Worm (Caenorhabditis elegans) whole organism, late embryonic: ENCODE results near the gene F08F3.6.
"Not testable (repeated sequence)": the region's sequence is repeated elsewhere in the genome, so short reads cannot be mapped to it uniquely, and the experiment has no call there.

ENCODE experiments used
- C38D4.7 ChIP-seq: fragments of 200-800 bp; sonication (Bioruptor generic); optimal IDR thresholded peaks from 2 replicates; lab custom pipeline; 2018; ENCODE audit warnings: mild to moderate bottlenecking, missing genetic modification characterization, moderate library complexity, missing compliant biosample characterization
- F13H6.1 ChIP-seq: sonication (generic microtip); optimal IDR thresholded peaks from 2 replicates; lab custom pipeline; 2016; ENCODE audit warnings: missing genetic modification characterization, missing compliant biosample characterization
- T23F11.4 ChIP-seq: fragments of 200-800 bp; sonication (Bioruptor generic); optimal IDR thresholded peaks from 2 replicates; lab custom pipeline; 2018; ENCODE audit warnings: mild to moderate bottlenecking, missing genetic modification characterization, missing compliant biosample characterization
- Y22D7AL.16 ChIP-seq: sonication (generic microtip); optimal IDR thresholded peaks from 2 replicates; lab custom pipeline; 2016; ENCODE audit warnings: missing genetic modification characterization, missing compliant biosample characterization
- ceh-14 ChIP-seq: sonication (generic microtip); optimal IDR thresholded peaks from 2 replicates; lab custom pipeline; 2016; ENCODE audit warnings: missing genotype, missing genetic modification characterization, missing compliant biosample characterization
- ceh-19 ChIP-seq: fragments of 200-800 bp; sonication (Bioruptor generic); optimal IDR thresholded peaks from 2 replicates; lab custom pipeline; 2018; ENCODE audit warnings: mild to moderate bottlenecking, missing genetic modification characterization, missing compliant biosample characterization
- ceh-22 ChIP-seq: sonication (generic microtip); optimal IDR thresholded peaks from 2 replicates; lab custom pipeline; 2017; ENCODE audit warnings: missing biosample characterization, missing genetic modification characterization
- ceh-30 ChIP-seq: fragments of 150-350 bp; optimal IDR thresholded peaks from 2 replicates; lab custom pipeline; 2014; ENCODE audit warnings: missing biosample characterization, missing genetic modification characterization
- ceh-31 ChIP-seq: sonication (generic microtip); optimal IDR thresholded peaks from 2 replicates; lab custom pipeline; 2016; ENCODE audit warnings: missing genetic modification characterization, missing compliant biosample characterization
- ceh-45 ChIP-seq: fragments of 200-800 bp; sonication (Bioruptor generic); IDR thresholded peaks from 2 replicates; pipeline ENCODE4 v1.3.6; 2022; ENCODE audit warnings: missing genetic modification reagents, missing genetic modification characterization, missing compliant biosample characterization
- ceh-48 ChIP-seq: sonication (generic microtip); optimal IDR thresholded peaks from 2 replicates; lab custom pipeline; 2016; ENCODE audit warnings: missing genetic modification characterization, inconsistent platforms, missing compliant biosample characterization
- ceh-6 ChIP-seq: fragments of 200-800 bp; sonication (Bioruptor generic); optimal IDR thresholded peaks from 2 replicates; lab custom pipeline; 2018; ENCODE audit warnings: mild to moderate bottlenecking, missing genetic modification characterization, missing compliant biosample characterization
- ceh-9 ChIP-seq: sonication (generic microtip); optimal IDR thresholded peaks from 2 replicates; lab custom pipeline; 2016; ENCODE audit warnings: mild to moderate bottlenecking, missing genetic modification characterization, inconsistent platforms, missing compliant biosample characterization
- che-1 ChIP-seq: sonication (generic microtip); optimal IDR thresholded peaks from 2 replicates; lab custom pipeline; 2016; ENCODE audit warnings: mild to moderate bottlenecking, missing genetic modification characterization, missing compliant biosample characterization
- dmd-4 ChIP-seq: sonication (generic microtip); optimal IDR thresholded peaks from 2 replicates; lab custom pipeline; 2016; ENCODE audit warnings: borderline replicate concordance, missing genetic modification characterization, missing compliant biosample characterization
- elt-2 ChIP-seq: sonication (generic microtip); optimal IDR thresholded peaks from 2 replicates; lab custom pipeline; 2016; ENCODE audit warnings: missing genetic modification reagents, missing genetic modification characterization, missing compliant biosample characterization
- ets-4 ChIP-seq: sonication (generic microtip); optimal IDR thresholded peaks from 2 replicates; lab custom pipeline; 2016; ENCODE audit warnings: missing genetic modification characterization, missing compliant biosample characterization
- fax-1 ChIP-seq: sonication (generic microtip); optimal IDR thresholded peaks from 2 replicates; lab custom pipeline; 2016; ENCODE audit warnings: missing genotype, missing genetic modification characterization, missing compliant biosample characterization
- fkh-10 ChIP-seq: fragments of 150-350 bp; optimal IDR thresholded peaks from 2 replicates; lab custom pipeline; 2014; ENCODE audit warnings: missing biosample characterization, missing genetic modification reagents, missing genetic modification characterization
- fkh-6 ChIP-seq: sonication (generic microtip); optimal IDR thresholded peaks from 2 replicates; lab custom pipeline; 2016; ENCODE audit warnings: missing genetic modification characterization, missing compliant biosample characterization
- gmeb-2 ChIP-seq: sonication (generic microtip); optimal IDR thresholded peaks from 2 replicates; lab custom pipeline; 2016; ENCODE audit warnings: missing genetic modification characterization, inconsistent platforms, missing compliant biosample characterization
- hlh-13 ChIP-seq: fragments of 200-800 bp; sonication (Bioruptor generic); optimal IDR thresholded peaks from 2 replicates; lab custom pipeline; 2018; ENCODE audit warnings: mild to moderate bottlenecking, missing genetic modification characterization, missing compliant biosample characterization
- hlh-15 ChIP-seq: sonication (generic microtip); optimal IDR thresholded peaks from 2 replicates; lab custom pipeline; 2016; ENCODE audit warnings: missing genetic modification characterization, missing compliant biosample characterization
- hlh-8 ChIP-seq: sonication (generic microtip); optimal IDR thresholded peaks from 2 replicates; lab custom pipeline; 2016; ENCODE audit warnings: missing genotype, missing genetic modification characterization, missing compliant biosample characterization
- lim-6 ChIP-seq: sonication (generic microtip); optimal IDR thresholded peaks from 2 replicates; lab custom pipeline; 2016; ENCODE audit warnings: missing genetic modification characterization, missing compliant biosample characterization
- lin-11 ChIP-seq: fragments of 200-800 bp; sonication (Bioruptor generic); optimal IDR thresholded peaks from 2 replicates; lab custom pipeline; 2018; ENCODE audit warnings: mild to moderate bottlenecking, missing genetic modification characterization, missing compliant biosample characterization
- madf-2 ChIP-seq: sonication (generic microtip); optimal IDR thresholded peaks from 2 replicates; lab custom pipeline; 2017; ENCODE audit warnings: missing genetic modification characterization, missing compliant biosample characterization
- npax-4 ChIP-seq: sonication (generic microtip); optimal IDR thresholded peaks from 2 replicates; lab custom pipeline; 2016; ENCODE audit warnings: missing genetic modification characterization, missing compliant biosample characterization
- pat-9 ChIP-seq: fragments of 200-800 bp; sonication (Bioruptor generic); optimal IDR thresholded peaks from 2 replicates; lab custom pipeline; 2018; ENCODE audit warnings: mild to moderate bottlenecking, missing genetic modification characterization, moderate library complexity, missing compliant biosample characterization
- pax-1 ChIP-seq: fragments of 150-350 bp; optimal IDR thresholded peaks from 2 replicates; lab custom pipeline; 2014; ENCODE audit warnings: missing biosample characterization, missing genetic modification characterization
- pha-4 ChIP-seq: fragments of 150-350 bp; optimal IDR thresholded peaks from 2 replicates; lab custom pipeline; 2018; ENCODE audit warnings: missing biosample characterization, missing genetic modification reagents, missing genetic modification characterization
- sdc-2 ChIP-seq: sonication (generic microtip); optimal IDR thresholded peaks from 2 replicates; lab custom pipeline; 2016; ENCODE audit warnings: missing genotype, missing genetic modification characterization, missing compliant biosample characterization
- sox-4 ChIP-seq: sonication (generic microtip); optimal IDR thresholded peaks from 2 replicates; lab custom pipeline; 2017; ENCODE audit warnings: mild to moderate bottlenecking, missing genetic modification characterization, inconsistent platforms, missing compliant biosample characterization
- syd-9 ChIP-seq: sonication (generic microtip); optimal IDR thresholded peaks from 2 replicates; lab custom pipeline; 2016; ENCODE audit warnings: mild to moderate bottlenecking, missing genetic modification characterization, moderate library complexity, missing compliant biosample characterization
- tbx-2 ChIP-seq: sonication (generic microtip); optimal IDR thresholded peaks from 2 replicates; lab custom pipeline; 2016; ENCODE audit warnings: missing genetic modification characterization, missing compliant biosample characterization
- tbx-7 ChIP-seq: sonication (generic microtip); optimal IDR thresholded peaks from 2 replicates; lab custom pipeline; 2016; ENCODE audit warnings: missing genotype, missing genetic modification characterization, missing compliant biosample characterization
- ttx-3 ChIP-seq: sonication (generic microtip); optimal IDR thresholded peaks from 2 replicates; lab custom pipeline; 2016; ENCODE audit warnings: missing genetic modification reagents, missing genetic modification characterization, missing compliant biosample characterization
- unc-86 ChIP-seq: sonication (generic microtip); optimal IDR thresholded peaks from 2 replicates; lab custom pipeline; 2016; ENCODE audit warnings: missing genetic modification characterization, missing compliant biosample characterization

F08F3.6 gene

ce11 chrV:5419915-5420314 is at the start of gene F08F3.6:
Gene F08F3.6 (minus strand): TSS chrV:5420067.
- no peak for TF ChIP-seq lim-6 (tag; lab: Kevin White, UChicago)
- no peak for TF ChIP-seq fkh-6 (tag; lab: Kevin White, UChicago)
- TF ChIP-seq elt-2: no peak

DNA sequence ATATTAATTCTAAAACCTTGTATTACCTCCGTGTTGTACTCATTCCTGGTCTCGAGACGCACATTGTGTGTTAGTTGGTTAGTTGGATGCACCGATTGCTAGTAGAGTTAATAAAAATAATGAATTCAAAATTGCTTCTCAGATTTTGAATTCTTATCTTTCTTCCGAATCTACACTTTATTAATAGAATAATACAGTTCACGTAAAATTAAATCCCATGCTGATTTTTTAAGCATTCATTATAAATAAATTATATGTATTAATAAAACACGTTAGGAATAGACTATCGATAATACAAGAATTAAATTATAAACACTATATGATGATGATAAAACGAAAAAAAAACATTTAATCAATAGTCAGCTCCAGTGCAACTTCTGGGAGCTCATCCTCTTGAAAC is 48.6 kb upstream of the F08F3.6 start, which contains the start of gene ZC317.6:
TSS of gene ZC317.6 (minus strand) at position 101 of the 400 bp plus-strand sequence.
- not testable (repeated sequence) for TF ChIP-seq ceh-9 (tag; lab: Kevin White, UChicago); lin-11 (tag; lab: Kevin White, UChicago); fax-1

ce11 chrV:5465335-5465734 is 45.5 kb upstream of the F08F3.6 start, which contains the start of gene srg-68:
Gene srg-68 (minus strand): TSS chrV:5465435.
- TF ChIP-seq ets-4 (tag; lab: Kevin White, UChicago) (no peak), elt-2 (no peak), ceh-30 (tag; lab: Kevin White, UChicago) (no peak), che-1 (no peak), unc-86 (tag; lab: Kevin White, UChicago) (no peak), C38D4.7 (GFP tag; lab: Kevin White, UChicago) (no peak), ceh-6 (GFP tag; lab: Kevin White, UChicago) (no peak), tbx-2 (tag; lab: Kevin White, UChicago) (no peak), npax-4 (tag; lab: Kevin White, UChicago) (no peak), ceh-22 (tag; lab: Kevin White, UChicago) (no peak), ttx-3 (no peak), fkh-10 (no peak), gmeb-2 (tag; lab: Kevin White, UChicago) (no peak), pat-9 (no peak), ceh-31 (tag; lab: Kevin White, UChicago) (no peak), F13H6.1 (tag; lab: Kevin White, UChicago) (no peak), pha-4 (tag; lab: Kevin White, UChicago) (no peak)

DNA sequence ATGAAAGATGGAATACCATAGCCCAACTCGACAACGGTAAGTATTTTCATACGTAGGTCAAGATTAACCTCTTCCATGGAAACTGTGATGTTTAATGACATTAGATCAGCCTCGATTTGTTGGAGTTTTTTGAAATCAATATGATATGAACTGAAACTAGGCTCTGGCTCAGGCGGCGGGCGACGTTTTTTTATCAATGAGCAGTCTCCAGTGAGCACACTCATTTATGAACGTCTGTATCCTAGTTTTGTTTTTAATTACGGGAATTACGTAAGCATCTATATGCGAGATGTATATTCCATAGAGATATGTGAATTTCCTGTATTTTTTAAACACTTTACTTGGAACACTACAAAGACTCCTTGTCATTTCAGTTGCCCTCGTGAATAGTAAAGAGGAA is 43.0 kb upstream of the F08F3.6 start, which contains the start of gene srg-67:
TSS of gene srg-67 (minus strand) at position 101 of the 400 bp plus-strand sequence.
- TF ChIP-seq ets-4 (tag; lab: Kevin White, UChicago) (no peak), pax-1 (tag; lab: Kevin White, UChicago) (no peak)

DNA sequence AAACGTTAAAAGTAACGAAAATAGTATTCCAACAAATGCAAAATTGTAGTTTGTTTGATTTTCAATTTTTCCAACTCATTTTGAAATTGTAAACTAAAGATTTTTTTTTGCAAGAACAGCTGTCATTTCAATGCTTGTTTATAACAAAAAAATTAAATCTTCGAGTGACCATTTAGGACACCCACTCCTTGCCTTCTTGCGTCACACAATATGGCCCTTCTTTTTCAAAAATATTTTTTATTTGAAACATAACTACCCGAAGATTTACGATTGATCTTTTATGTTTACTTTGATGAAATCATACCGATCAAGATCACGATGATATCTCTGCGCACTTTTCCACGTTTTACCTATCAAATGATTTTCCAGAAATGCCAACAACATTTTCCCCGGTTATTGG is 39.9 kb upstream of the F08F3.6 start, which contains the start of gene ZC317.2:
TSS of gene ZC317.2 (plus strand) at position 301 of the 400 bp plus-strand sequence.
- TF ChIP-seq sdc-2 (tag; lab: Kevin White, UChicago) (no peak), ets-4 (tag; lab: Kevin White, UChicago) (no peak), ceh-30 (tag; lab: Kevin White, UChicago) (no peak), hlh-15 (no peak), tbx-7 (tag; lab: Kevin White, UChicago) (no peak), sox-4 (tag; lab: Kevin White, UChicago) (no peak), ceh-19 (GFP tag; lab: Kevin White, UChicago) (no peak)

DNA sequence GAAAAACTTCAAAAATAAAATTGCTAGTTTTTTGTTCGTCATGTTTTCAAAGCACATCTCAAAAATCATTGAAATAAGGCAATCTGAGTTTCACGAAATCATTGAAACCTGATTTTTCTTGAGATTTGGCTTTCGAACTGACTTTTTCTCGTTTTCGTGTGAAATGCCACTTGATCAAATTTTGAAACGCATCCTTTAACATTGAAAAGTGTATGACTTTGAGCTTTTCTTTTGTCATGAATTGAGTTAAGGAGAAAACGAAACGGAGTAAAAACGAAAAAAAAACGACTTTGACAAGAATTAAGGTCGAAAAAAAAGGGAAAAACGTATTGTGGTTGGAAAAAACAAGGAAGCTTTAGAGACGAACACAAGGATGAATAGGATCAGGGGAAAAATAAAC is 35.1 kb upstream of the F08F3.6 start:
- TF ChIP-seq ceh-14 (no peak), madf-2 (tag; lab: Kevin White, UChicago) (no peak), syd-9 (tag; lab: Kevin White, UChicago) (no peak), tbx-7 (tag; lab: Kevin White, UChicago) (no peak), Y22D7AL.16 (tag; lab: Kevin White, UChicago) (no peak), hlh-8 (tag; lab: Kevin White, UChicago) (no peak), ceh-6 (GFP tag; lab: Kevin White, UChicago) (no peak), fax-1 (no peak), ceh-48 (no peak), hlh-13 (GFP tag; lab: Kevin White, UChicago) (no peak), dmd-4 (no peak), ceh-45 (no peak), T23F11.4 (GFP tag; lab: Kevin White, UChicago) (no peak)
